Worm (Caenorhabditis elegans) whole organism, L1 larva: Measurements from ENCODE around the gene T02H6.1.

Source experiments
- Y116A8C.19 ChIP-seq: sonication (generic microtip); optimal IDR thresholded peaks from 2 replicates; lab custom pipeline; 2016; ENCODE audit warnings: missing compliant biosample characterization, missing genetic modification characterization, borderline replicate concordance
- aha-1 ChIP-seq: fragments of 150-350 bp; optimal IDR thresholded peaks from 2 replicates; lab custom pipeline; 2014; ENCODE audit warnings: missing biosample characterization, missing genetic modification characterization
- ama-1 ChIP-seq: fragments of 150-350 bp; optimal IDR thresholded peaks from 2 replicates; lab custom pipeline; 2014
- blmp-1 ChIP-seq: fragments of 150-350 bp; optimal IDR thresholded peaks from 2 replicates; lab custom pipeline; 2014; ENCODE audit warnings: missing biosample characterization, missing genetic modification characterization
- ceh-63 ChIP-seq: fragments of 200-800 bp; sonication (Bioruptor generic); optimal IDR thresholded peaks from 2 replicates; lab custom pipeline; 2018; ENCODE audit warnings: mild to moderate bottlenecking, missing genetic modification characterization, missing compliant biosample characterization
- ceh-90 ChIP-seq: sonication (generic microtip); optimal IDR thresholded peaks from 2 replicates; lab custom pipeline; 2016; ENCODE audit warnings: missing genetic modification characterization, missing compliant biosample characterization
- dpl-1 ChIP-seq, 3 experiments: fragments of 150-350 bp in 2 of 3; sonication (generic microtip) in 1 of 3; optimal IDR thresholded peaks; 2 replicates each; lab custom pipeline; 2014 to 2017; ENCODE audit warnings: missing biosample characterization in 3 of 3, missing genetic modification characterization in 3 of 3, missing genetic modification reagents in 3 of 3
- dsc-1 ChIP-seq: sonication (generic microtip); optimal IDR thresholded peaks from 2 replicates; lab custom pipeline; 2016; ENCODE audit warnings: mild to moderate bottlenecking, missing genetic modification characterization, missing compliant biosample characterization
- efl-1 ChIP-seq, 4 experiments: fragments of 150-350 bp; optimal IDR thresholded peaks in 3 of 4; peaks in 1 of 4; 1 replicate in 1 of 4; 2 replicates in 3 of 4; lab custom pipeline; 2014; ENCODE audit warnings: missing biosample characterization in 2 of 4, missing genetic modification characterization in 2 of 4, missing genetic modification reagents in 2 of 4
- egl-27 ChIP-seq, 2 experiments: fragments of 150-350 bp in 1 of 2; sonication (generic microtip); optimal IDR thresholded peaks; 3 replicates each; lab custom pipeline; 2017 to 2018; ENCODE audit warnings: missing biosample characterization in 2 of 2, missing genetic modification characterization in 2 of 2, missing genetic modification reagents in 2 of 2
- elt-3 ChIP-seq, 6 experiments: fragments of 150-350 bp in 1 of 6; sonication (generic microtip); optimal IDR thresholded peaks; 2 replicates each; lab custom pipeline; 2017 to 2018; ENCODE audit warnings: missing biosample characterization in 6 of 6, missing genetic modification characterization in 6 of 6, inconsistent platforms in 1 of 6
- fkh-10 ChIP-seq: sonication (generic microtip); optimal IDR thresholded peaks from 2 replicates; lab custom pipeline; 2017; ENCODE audit warnings: missing biosample characterization, missing genetic modification reagents, missing genetic modification characterization
- fos-1 ChIP-seq: fragments of 150-350 bp; optimal IDR thresholded peaks from 2 replicates; lab custom pipeline; 2014; ENCODE audit warnings: missing biosample characterization, missing genetic modification characterization
- irx-1 ChIP-seq: sonication (generic microtip); optimal IDR thresholded peaks from 2 replicates; lab custom pipeline; 2016; ENCODE audit warnings: missing genetic modification characterization, missing compliant biosample characterization
- jun-1 ChIP-seq: fragments of 150-350 bp; optimal IDR thresholded peaks from 2 replicates; lab custom pipeline; 2014; ENCODE audit warnings: missing biosample characterization, missing genetic modification reagents, missing genetic modification characterization
- lin-13 ChIP-seq: fragments of 150-350 bp; optimal IDR thresholded peaks from 2 replicates; lab custom pipeline; 2014; ENCODE audit warnings: missing biosample characterization, missing genetic modification reagents, missing genetic modification characterization
- lin-14 ChIP-seq: fragments of 200-800 bp; sonication (Bioruptor generic); optimal IDR thresholded peaks from 2 replicates; lab custom pipeline; 2018; ENCODE audit warnings: mild to moderate bottlenecking, missing genetic modification characterization, moderate library complexity, missing compliant biosample characterization
- lin-15B ChIP-seq: fragments of 150-350 bp; sonication (generic microtip); optimal IDR thresholded peaks from 3 replicates; lab custom pipeline; 2014; ENCODE audit warnings: missing biosample characterization, missing genetic modification characterization
- lin-35 ChIP-seq, 2 experiments: fragments of 150-350 bp; optimal IDR thresholded peaks; 2 replicates each; lab custom pipeline; 2014; ENCODE audit warnings: missing biosample characterization in 2 of 2, missing genetic modification characterization in 2 of 2, missing genetic modification reagents in 2 of 2
- lir-3 ChIP-seq: sonication (generic microtip); optimal IDR thresholded peaks from 2 replicates; lab custom pipeline; 2016; ENCODE audit warnings: mild to moderate bottlenecking, missing genetic modification characterization, moderate library complexity, missing compliant biosample characterization; ENCODE audit not compliant: poor library complexity
- lsy-2 ChIP-seq, 2 experiments: fragments of 150-350 bp; optimal IDR thresholded peaks; 2 replicates each; lab custom pipeline; 2014; ENCODE audit warnings: missing biosample characterization in 2 of 2, missing genetic modification characterization in 2 of 2
- nhr-12 ChIP-seq: sonication (generic microtip); optimal IDR thresholded peaks from 2 replicates; lab custom pipeline; 2017; ENCODE audit warnings: missing biosample characterization, missing genetic modification characterization
- nhr-237 ChIP-seq: fragments of 150-350 bp; optimal IDR thresholded peaks from 2 replicates; lab custom pipeline; 2014; ENCODE audit warnings: missing biosample characterization, missing genetic modification characterization
- nhr-47 ChIP-seq: sonication (generic microtip); optimal IDR thresholded peaks from 2 replicates; lab custom pipeline; 2016; ENCODE audit warnings: mild to moderate bottlenecking, missing genetic modification characterization, moderate library complexity, missing compliant biosample characterization
- nhr-71 ChIP-seq: sonication (generic microtip); optimal IDR thresholded peaks from 2 replicates; lab custom pipeline; 2016; ENCODE audit warnings: mild to moderate bottlenecking, missing genetic modification characterization, moderate library complexity, missing compliant biosample characterization
- nhr-76 ChIP-seq: sonication (generic microtip); optimal IDR thresholded peaks from 2 replicates; lab custom pipeline; 2017; ENCODE audit warnings: missing biosample characterization, missing genetic modification characterization
- nhr-84 ChIP-seq: sonication (generic microtip); optimal IDR thresholded peaks from 2 replicates; lab custom pipeline; 2017; ENCODE audit warnings: missing biosample characterization, missing genetic modification characterization
- pax-3 ChIP-seq: fragments of 200-800 bp; sonication (Bioruptor generic); optimal IDR thresholded peaks from 2 replicates; lab custom pipeline; 2018; ENCODE audit warnings: mild to moderate bottlenecking, missing genetic modification characterization, moderate library complexity, missing compliant biosample characterization
- skn-1 ChIP-seq: fragments of 150-350 bp; optimal IDR thresholded peaks from 2 replicates; lab custom pipeline; 2014; ENCODE audit warnings: missing biosample characterization, missing genetic modification characterization
- snpc-4 ChIP-seq: fragments of 150-350 bp; optimal IDR thresholded peaks from 2 replicates; lab custom pipeline; 2014; ENCODE audit warnings: missing biosample characterization, missing genetic modification characterization
- sox-4 ChIP-seq: sonication (generic microtip); optimal IDR thresholded peaks from 2 replicates; lab custom pipeline; 2016; ENCODE audit warnings: missing genetic modification characterization, missing compliant biosample characterization
- sup-37 ChIP-seq: fragments of 200-800 bp; sonication (Bioruptor generic); optimal IDR thresholded peaks from 2 replicates; lab custom pipeline; 2018; ENCODE audit warnings: mild to moderate bottlenecking, missing genetic modification characterization, missing compliant biosample characterization
- swsn-7 ChIP-seq: sonication (generic microtip); optimal IDR thresholded peaks from 2 replicates; lab custom pipeline; 2016; ENCODE audit warnings: missing genetic modification characterization, missing compliant biosample characterization
- zag-1 ChIP-seq: fragments of 150-350 bp; optimal IDR thresholded peaks from 2 replicates; lab custom pipeline; 2014; ENCODE audit warnings: missing biosample characterization, missing genetic modification characterization
- ztf-11 ChIP-seq, 2 experiments: sonication (generic microtip); optimal IDR thresholded peaks; 2 replicates each; lab custom pipeline; 2016 to 2017; ENCODE audit warnings: missing genetic modification characterization in 2 of 2, missing biosample characterization in 1 of 2, missing compliant biosample characterization in 1 of 2

T02H6.1 gene

ce11 chrII:721931-722330, 12.8 kb downstream of the T02H6.1 start:
- TF ChIP-seq blmp-1 (tag; lab: Kevin White, UChicago), result peak; percentile 78
- no peak for TF ChIP-seq nhr-12 (tag; lab: Kevin White, UChicago)

ce11 chrII:723488-723887, 14.3 kb downstream of the T02H6.1 start, which contains the start of gene rfip-2:
Gene rfip-2 (plus strand): TSS chrII:723788.
- TF ChIP-seq lir-3 (tag; lab: Kevin White, UChicago), result no peak
- TF ChIP-seq pax-3 (tag; lab: Kevin White, UChicago), result no peak
- no peak for TF ChIP-seq nhr-237 (tag; lab: Kevin White, UChicago)
- TF ChIP-seq lin-13, result no peak
- no peak for TF ChIP-seq ceh-63
- TF ChIP-seq aha-1 (tag; lab: Kevin White, UChicago), result no peak
- TF ChIP-seq lin-14 (GFP tag; lab: Kevin White, UChicago), result no peak
- no peak for TF ChIP-seq zag-1 (tag; lab: Kevin White, UChicago)
- TF ChIP-seq efl-1 (optimal IDR thresholded peaks at IDR 0.05; lab: Kevin White, UChicago), result no peak
- TF ChIP-seq efl-1 (GFP tag; optimal IDR thresholded peaks at IDR 0.05 in 1 of 2; lab: Kevin White, UChicago), result no peak
- TF ChIP-seq nhr-47 (tag; lab: Kevin White, UChicago), result no peak

ce11 chrII:724004-724403, 14.8 kb downstream of the T02H6.1 start:
- TF ChIP-seq ztf-11 (tag; optimal IDR thresholded peaks at IDR 0.05; lab: Kevin White, UChicago) (no peak), efl-1 (optimal IDR thresholded peaks at IDR 0.05; lab: Kevin White, UChicago) (no peak), efl-1 (GFP tag; optimal IDR thresholded peaks at IDR 0.05 in 1 of 2; lab: Kevin White, UChicago) (peak in 1 of 2 experiments; percentile 69)
- TF ChIP-seq, all 84 proteins: peak for 1

- TF ChIP-seq blmp-1 (tag; lab: Kevin White, UChicago) (no peak), skn-1 (no peak), fkh-10 (GFP tag; lab: Kevin White, UChicago) (no peak), nhr-71 (tag; lab: Kevin White, UChicago) (peak; percentile 11), nhr-84 (tag; lab: Kevin White, UChicago) (no peak), Y116A8C.19 (tag; lab: Kevin White, UChicago) (no peak), lin-35 (GFP tag; optimal IDR thresholded peaks at IDR 0.05; lab: Kevin White, UChicago) (no peak), pax-3 (tag; lab: Kevin White, UChicago) (no peak), sox-4 (tag; lab: Kevin White, UChicago) (no peak), snpc-4 (tag; lab: Kevin White, UChicago) (no peak), nhr-47 (tag; lab: Kevin White, UChicago) (peak; percentile 39), sup-37 (GFP tag; lab: Kevin White, UChicago) (no peak), fos-1 (no peak), egl-27 (tag; optimal IDR thresholded peaks at IDR 0.05; lab: Kevin White, UChicago) (no peak), lin-15B (tag; lab: Kevin White, UChicago) (no peak), ceh-90 (no peak), elt-3 (tag; optimal IDR thresholded peaks at IDR 0.05; lab: Kevin White, UChicago) (no peak), ama-1 (lab: Kevin White, UChicago) (no peak), zag-1 (tag; lab: Kevin White, UChicago) (no peak), dpl-1 (GFP tag; optimal IDR thresholded peaks at IDR 0.05; lab: Kevin White, UChicago) (peak in 2 of 3 experiments; percentile 12 to 16), nhr-237 (tag; lab: Kevin White, UChicago) (no peak), swsn-7 (tag; lab: Kevin White, UChicago) (no peak), lsy-2 (tag; optimal IDR thresholded peaks at IDR 0.05; lab: Kevin White, UChicago) (peak in 1 of 2 experiments; percentile 13), efl-1 (optimal IDR thresholded peaks at IDR 0.05; lab: Kevin White, UChicago) (peak in 1 of 2 experiments; percentile 43), efl-1 (GFP tag; optimal IDR thresholded peaks at IDR 0.05 in 1 of 2; lab: Kevin White, UChicago) (peak; percentile 29 to 94), lir-3 (tag; lab: Kevin White, UChicago) (no peak), nhr-12 (tag; lab: Kevin White, UChicago) (no peak), irx-1 (tag; lab: Kevin White, UChicago) (no peak), jun-1 (no peak), dsc-1 (tag; lab: Kevin White, UChicago) (no peak), nhr-76 (tag; lab: Kevin White, UChicago) (no peak)
- TF ChIP-seq, all 84 proteins: peak for 5
Measured at ce11 chrII:729931-730330, 20.8 kb downstream of the T02H6.1 start.
